Worm (Caenorhabditis elegans): ENCODE data around the gene cnx-1.

DNA sequence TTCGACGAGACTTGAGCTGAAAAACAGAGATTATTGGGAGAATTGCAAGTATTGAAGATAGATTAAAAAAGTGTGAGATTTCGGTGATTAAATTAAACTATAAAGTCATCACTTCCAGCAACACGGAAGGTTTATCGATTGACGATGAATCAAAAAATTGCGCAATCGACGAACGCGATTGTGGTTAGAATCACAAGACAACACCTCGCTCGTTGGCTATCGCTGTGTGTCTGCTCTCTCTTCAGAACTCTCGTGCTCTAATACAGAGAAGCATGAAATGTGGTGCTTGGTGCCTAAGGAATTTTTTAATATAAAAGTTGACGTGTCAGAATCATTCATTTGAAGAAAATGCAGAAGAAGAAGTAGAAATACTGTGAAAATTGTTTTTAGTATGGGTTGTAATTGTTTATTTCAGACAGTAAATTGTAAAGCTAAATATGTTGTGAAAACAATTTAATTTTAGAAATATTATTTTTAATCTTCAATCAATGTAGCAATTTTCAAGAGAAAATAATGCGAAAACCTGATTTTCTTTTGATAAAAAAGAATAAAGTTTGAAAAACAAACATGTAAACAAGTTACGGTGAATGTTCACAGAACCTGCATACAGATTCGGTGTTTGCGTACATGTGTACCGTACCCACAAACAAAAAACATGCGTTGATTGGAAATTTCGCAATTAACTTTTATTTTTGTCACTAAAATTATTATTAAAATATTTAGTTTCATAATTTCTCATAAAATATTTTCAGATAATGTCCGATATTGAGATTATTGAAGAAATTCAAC, 10.4 kb upstream of the cnx-1 start, which contains the start of the genes ZK632.10 and ZK632.11:
- TF ChIP-seq nhr-28 (tag; optimal IDR thresholded peaks at IDR 0.05): no peak
- TF ChIP-seq elt-3 (tag; optimal IDR thresholded peaks at IDR 0.05): no peak
- no peak for TF ChIP-seq fkh-10 (GFP tag; optimal IDR thresholded peaks at IDR 0.05)
- no peak for TF ChIP-seq jun-1 (tag; optimal IDR thresholded peaks at IDR 0.05)
- TF ChIP-seq elt-1 (tag; optimal IDR thresholded peaks at IDR 0.05): no peak
- TF ChIP-seq nhr-11 (tag; optimal IDR thresholded peaks at IDR 0.05): no peak
- TF ChIP-seq zag-1 (tag; optimal IDR thresholded peaks at IDR 0.05): no peak
- TF ChIP-seq fos-1 (tag; optimal IDR thresholded peaks at IDR 0.05): no peak
